Worm (Caenorhabditis elegans) whole organism, mixed stage, embryonic: ENCODE measurements around the gene mks-5.

Experiments
- bed-3 ChIP-seq: fragments of 200-800 bp; sonication (Bioruptor generic); optimal IDR thresholded peaks from 3 replicates; lab custom pipeline; 2018; ENCODE audit warnings: mild to moderate bottlenecking, missing genetic modification characterization, moderate library complexity, missing compliant biosample characterization
- blmp-1 ChIP-seq: fragments of 150-350 bp; optimal IDR thresholded peaks from 2 replicates; lab custom pipeline; 2014; ENCODE audit warnings: missing biosample characterization, missing genetic modification characterization
- cnd-1 ChIP-seq: fragments of 200-800 bp; sonication (Bioruptor generic); optimal IDR thresholded peaks from 2 replicates; lab custom pipeline; 2018; ENCODE audit warnings: mild to moderate bottlenecking, missing genetic modification characterization, missing compliant biosample characterization
- elt-1 ChIP-seq: sonication (generic microtip); optimal IDR thresholded peaks from 2 replicates; lab custom pipeline; 2017; ENCODE audit warnings: missing genetic modification characterization, mild to moderate bottlenecking, missing compliant biosample characterization, antibody characterized with exemption, moderate library complexity, borderline replicate concordance; ENCODE audit not compliant: insufficient read depth
- elt-3 ChIP-seq: fragments of 150-350 bp; optimal IDR thresholded peaks from 2 replicates; lab custom pipeline; 2014; ENCODE audit warnings: missing biosample characterization, missing genetic modification characterization
- lin-13 ChIP-seq: fragments of 150-350 bp; optimal IDR thresholded peaks from 2 replicates; lab custom pipeline; 2014; ENCODE audit warnings: missing biosample characterization, missing genetic modification characterization
- nhr-237 ChIP-seq: fragments of 150-350 bp; optimal IDR thresholded peaks from 2 replicates; lab custom pipeline; 2014; ENCODE audit warnings: missing biosample characterization, missing genetic modification characterization
- nhr-76 ChIP-seq: sonication (generic microtip); optimal IDR thresholded peaks from 2 replicates; lab custom pipeline; 2017; ENCODE audit warnings: missing biosample characterization, missing genetic modification characterization
- pha-4 ChIP-seq: fragments of 150-350 bp; optimal IDR thresholded peaks from 2 replicates; lab custom pipeline; 2018; ENCODE audit warnings: missing biosample characterization, missing genetic modification reagents, missing genetic modification characterization
- snpc-4 ChIP-seq: fragments of 150-350 bp; optimal IDR thresholded peaks from 2 replicates; lab custom pipeline; 2014; ENCODE audit warnings: missing biosample characterization, missing genetic modification characterization
- unc-39 ChIP-seq: fragments of 150-350 bp; optimal IDR thresholded peaks from 2 replicates; lab custom pipeline; 2014; ENCODE audit warnings: missing biosample characterization, missing genetic modification characterization
- unc-62 ChIP-seq: fragments of 150-350 bp; optimal IDR thresholded peaks from 2 replicates; lab custom pipeline; 2014; ENCODE audit warnings: missing biosample characterization, missing genetic modification reagents, missing genetic modification characterization

DNA sequence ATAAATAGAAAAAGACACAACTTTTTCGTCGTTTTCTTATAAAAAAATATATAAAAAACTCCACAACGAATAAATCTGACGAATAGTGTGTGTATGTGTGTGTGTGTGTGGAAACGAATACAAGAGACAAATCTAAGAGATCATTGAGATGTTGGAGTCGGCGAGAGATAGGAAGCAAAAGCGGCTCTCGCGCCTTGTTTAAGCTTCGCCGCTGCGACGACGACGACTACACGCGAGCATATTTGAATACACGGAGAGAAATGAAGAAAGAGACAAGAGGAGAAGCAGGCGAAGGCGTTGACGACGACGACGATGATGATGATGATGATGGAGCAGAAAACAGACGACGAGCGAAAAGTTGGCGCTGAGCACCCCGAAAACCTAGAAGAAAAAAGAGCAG is 24.8 kb downstream of the mks-5 start:
- TF ChIP-seq nhr-76, result no peak
- no peak for TF ChIP-seq pha-4 (tag; lab: Kevin White, UChicago)
- no peak for TF ChIP-seq elt-3 (tag; lab: Kevin White, UChicago)
- TF ChIP-seq unc-62, result no peak
- TF ChIP-seq bed-3 (GFP tag; lab: Kevin White, UChicago), result no peak
- no peak for TF ChIP-seq unc-39 (tag; lab: Kevin White, UChicago)
- TF ChIP-seq blmp-1 (tag; lab: Kevin White, UChicago), result no peak
- no peak for TF ChIP-seq elt-1 (tag; lab: Kevin White, UChicago)
- no peak for TF ChIP-seq lin-13 (tag; lab: Kevin White, UChicago)
- no peak for TF ChIP-seq nhr-237 (tag; lab: Kevin White, UChicago)
- TF ChIP-seq cnd-1, result no peak
- no peak for TF ChIP-seq snpc-4 (tag; lab: Kevin White, UChicago)
